Fruit fly (Drosophila melanogaster): Measurements from ENCODE around the gene CG17600.

Gene CG17600

dm6 chrX:22509085-22509484, 5.9 kb upstream of the CG17600 start (continued):
- TF ChIP-seq CG10654 (GFP tag; optimal IDR thresholded peaks at IDR 0.05), result no peak
- peak; percentile 18 for TF ChIP-seq tap (tag; optimal IDR thresholded peaks at IDR 0.05)
- TF ChIP-seq fd96Cb (tag; optimal IDR thresholded peaks at IDR 0.05), result peak; percentile 34
- TF ChIP-seq lola (GFP tag; optimal IDR thresholded peaks at IDR 0.05), result no peak
- no peak for TF ChIP-seq H2.0 (GFP tag; IDR thresholded peaks at IDR 0.05)
- TF ChIP-seq disco-r (GFP tag; optimal IDR thresholded peaks at IDR 0.05), result no peak
- TF ChIP-seq Rx (GFP tag; IDR thresholded peaks at IDR 0.05), result no peak
- no peak for TF ChIP-seq CG7786 (GFP tag; optimal IDR thresholded peaks at IDR 0.05)
- TF ChIP-seq Myb (GFP tag; optimal IDR thresholded peaks at IDR 0.05), result no peak
- TF ChIP-seq dmrt11E (tag; optimal IDR thresholded peaks at IDR 0.05), result no peak
- no peak for TF ChIP-seq Dip2 (GFP tag; IDR thresholded peaks at IDR 0.05)
- TF ChIP-seq Jarid2 (GFP tag; optimal IDR thresholded peaks at IDR 0.05), result no peak
- TF ChIP-seq dysf (GFP tag; IDR thresholded peaks at IDR 0.05), result peak; percentile 32; the same call in 2 of the 3 replicates
- TF ChIP-seq ro (GFP tag; IDR thresholded peaks at IDR 0.05), result no peak
- TF ChIP-seq Hsf (GFP tag; optimal IDR thresholded peaks at IDR 0.05), result peak; percentile 19
- no peak for TF ChIP-seq hb (GFP tag; IDR thresholded peaks at IDR 0.05; ENCODE audit: partially characterized antibody)
- no peak for TF ChIP-seq aop (GFP tag; IDR thresholded peaks at IDR 0.05)
- TF ChIP-seq MESR4 (GFP tag; optimal IDR thresholded peaks at IDR 0.05), result no peak
- TF ChIP-seq CG15696 (tag; optimal IDR thresholded peaks at IDR 0.05), result peak; percentile 5
- no peak for TF ChIP-seq CG4617 (GFP tag; optimal IDR thresholded peaks at IDR 0.05; ENCODE audit: borderline replicate concordance)
- TF ChIP-seq CG4360 (GFP tag; IDR thresholded peaks at IDR 0.05), result no peak
- peak; percentile 37 for TF ChIP-seq ind (GFP tag; optimal IDR thresholded peaks at IDR 0.05)
- no peak for TF ChIP-seq CG11723 (GFP tag; optimal IDR thresholded peaks at IDR 0.05)
- TF ChIP-seq az2 (GFP tag; optimal IDR thresholded peaks at IDR 0.05), result peak; percentile 27
- no peak for TF ChIP-seq zfh1 (GFP tag; IDR thresholded peaks at IDR 0.05)
- TF ChIP-seq Dek (tag; optimal IDR thresholded peaks at IDR 0.05), result no peak
- no peak for TF ChIP-seq CG12744 (GFP tag; optimal IDR thresholded peaks at IDR 0.05)
- TF ChIP-seq jing (GFP tag; optimal IDR thresholded peaks at IDR 0.05), result no peak
- TF ChIP-seq h (optimal IDR thresholded peaks at IDR 0.05), result no peak
- no peak for TF ChIP-seq CG32532 (GFP tag; IDR thresholded peaks at IDR 0.05)
- no peak for TF ChIP-seq CG42726 (GFP tag; IDR thresholded peaks at IDR 0.05; ENCODE audit: partially characterized antibody)
- TF ChIP-seq amos (GFP tag; IDR thresholded peaks at IDR 0.05; ENCODE audit: partially characterized antibody), result no peak
- TF ChIP-seq HLH54F (GFP tag; optimal IDR thresholded peaks at IDR 0.05), result no peak
- TF ChIP-seq eyg (GFP tag; optimal IDR thresholded peaks at IDR 0.05), result no peak
- no peak for TF ChIP-seq CG34224 (GFP tag; IDR thresholded peaks at IDR 0.05; ENCODE audit: partially characterized antibody)
- TF ChIP-seq HmgZ (tag; optimal IDR thresholded peaks at IDR 0.05), result no peak
- TF ChIP-seq Hr3 (GFP tag; optimal IDR thresholded peaks at IDR 0.05), result no peak
- TF ChIP-seq GATAe (GFP tag; conservative IDR thresholded peaks at IDR 0.05), result no peak
- no peak for TF ChIP-seq cwo (GFP tag; optimal IDR thresholded peaks at IDR 0.05)
- TF ChIP-seq CG4404 (GFP tag; IDR thresholded peaks at IDR 0.05), result no peak
- peak in 1 of 2 experiments; percentile 25 for TF ChIP-seq chif (GFP tag; optimal IDR thresholded peaks at IDR 0.05)
- peak; percentile 42; the same call in 1 of the 2 replicates for TF ChIP-seq CG31441 (GFP tag; IDR thresholded peaks at IDR 0.05)
- TF ChIP-seq Trl (optimal IDR thresholded peaks at IDR 0.05), result no peak
- no peak for TF ChIP-seq Trl (GFP tag; optimal IDR thresholded peaks at IDR 0.05)
- TF ChIP-seq CG7372 (GFP tag; IDR thresholded peaks at IDR 0.05), result no peak
- no peak for TF ChIP-seq CG31365 (tag; optimal IDR thresholded peaks at IDR 0.05)
- TF ChIP-seq tx (GFP tag; optimal IDR thresholded peaks at IDR 0.05), result no peak
- TF ChIP-seq CG17912 (GFP tag; optimal IDR thresholded peaks at IDR 0.05), result no peak
- no peak for TF ChIP-seq CG2120 (GFP tag; optimal IDR thresholded peaks at IDR 0.05)

All from whole organism, embryonic.